Fruit fly (Drosophila melanogaster): ENCODE measurements around the gene Ugt35A1.
A peak's percentile ranks its signal among the peaks of the same experiment; 100 is the strongest.

The Ugt35A1 gene

dm6 chr3R:11173169-11173506 is 674 bp upstream of the Ugt35A1 start:
- no peak for TF ChIP-seq Sp1 (GFP tag; optimal IDR thresholded peaks at IDR 0.05)
- TF ChIP-seq CrebA (GFP tag; optimal IDR thresholded peaks at IDR 0.05; ENCODE audit: borderline replicate concordance), result peak; percentile 58
- TF ChIP-seq Dfd (GFP tag; optimal IDR thresholded peaks at IDR 0.05), result no peak
- TF ChIP-seq woc (GFP tag; optimal IDR thresholded peaks at IDR 0.05), result no peak
- TF ChIP-seq h (GFP tag; optimal IDR thresholded peaks at IDR 0.05), result no peak
- no peak for TF ChIP-seq psq (GFP tag; optimal IDR thresholded peaks at IDR 0.05)
- TF ChIP-seq CG9705 (GFP tag; optimal IDR thresholded peaks at IDR 0.05), result no peak

DNA sequence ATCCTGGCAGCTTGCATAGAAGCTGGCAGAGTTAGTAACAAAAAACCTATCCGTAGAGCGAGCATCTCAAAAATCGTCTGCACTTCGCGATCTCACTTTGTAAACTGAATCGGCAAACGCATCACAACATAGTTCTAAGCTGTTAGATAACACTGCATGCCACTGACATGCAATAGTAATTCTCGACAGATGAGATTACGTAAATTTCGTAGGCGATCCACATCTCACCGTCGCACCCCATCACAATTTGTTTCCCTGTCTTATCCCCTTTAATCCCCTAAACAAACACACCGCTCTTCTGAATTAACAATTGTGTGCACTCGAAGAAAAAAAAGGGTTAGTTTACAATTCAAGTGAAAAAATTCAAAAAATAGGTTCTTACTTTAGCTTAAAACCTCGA is 2.3 kb downstream of the Ugt35A1 start, which contains the start of gene Ugt35B1:
TSS of gene Ugt35B1 (minus strand) at position 101 of the 400 bp plus-strand sequence.
- no peak for TF ChIP-seq ey (GFP tag; optimal IDR thresholded peaks at IDR 0.05)
- no peak for TF ChIP-seq Hnf4 (GFP tag; optimal IDR thresholded peaks at IDR 0.05)
- no peak for TF ChIP-seq N (GFP tag; optimal IDR thresholded peaks at IDR 0.05)
- no peak for TF ChIP-seq Sp1 (GFP tag; optimal IDR thresholded peaks at IDR 0.05)

DNA sequence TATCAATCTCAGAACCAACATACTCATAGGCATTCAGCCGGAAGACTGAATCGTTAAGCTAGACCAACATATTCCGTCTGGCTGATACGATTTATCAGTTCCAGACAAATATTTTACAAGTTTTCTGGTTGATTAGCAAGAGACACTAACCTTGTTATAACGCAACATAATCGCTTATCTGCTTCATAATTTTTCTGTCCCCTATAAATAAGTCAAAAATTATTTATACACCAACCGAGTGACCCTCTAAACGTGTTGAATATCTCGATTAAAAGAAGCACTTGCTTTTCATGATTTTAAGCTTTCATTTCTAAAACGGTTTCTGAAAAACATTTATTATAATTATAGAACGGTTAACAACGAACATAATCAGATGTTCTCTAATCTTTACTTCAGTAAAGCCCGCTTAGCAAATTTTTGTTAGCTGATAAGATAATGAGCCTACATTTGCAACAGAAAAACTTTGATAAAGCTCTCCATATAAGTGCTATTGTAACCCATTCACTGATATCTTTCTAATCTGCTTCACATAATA is 4.5 kb downstream of the Ugt35A1 start, which contains the start of gene Ugt35E2:
TSS of gene Ugt35E2 (minus strand) at position 51 of the 535 bp plus-strand sequence.
- TF ChIP-seq OdsH (GFP tag; optimal IDR thresholded peaks at IDR 0.05) (no peak), rgr (GFP tag; optimal IDR thresholded peaks at IDR 0.05) (no peak), psq (GFP tag; optimal IDR thresholded peaks at IDR 0.05) (no peak), Dfd (GFP tag; optimal IDR thresholded peaks at IDR 0.05) (no peak), Vsx2 (GFP tag; optimal IDR thresholded peaks at IDR 0.05; ENCODE audit: partially characterized antibody) (no peak), lola (GFP tag; optimal IDR thresholded peaks at IDR 0.05) (no peak), woc (GFP tag; optimal IDR thresholded peaks at IDR 0.05) (no peak), dsf (GFP tag; optimal IDR thresholded peaks at IDR 0.05; ENCODE audit: borderline replicate concordance) (no peak), Abd-B (GFP tag; optimal IDR thresholded peaks at IDR 0.05) (no peak), GATAd (GFP tag; optimal IDR thresholded peaks at IDR 0.05) (no peak), N (GFP tag; optimal IDR thresholded peaks at IDR 0.05) (no peak), usp (GFP tag; optimal IDR thresholded peaks at IDR 0.05) (no peak), Hnf4 (GFP tag; optimal IDR thresholded peaks at IDR 0.05) (no peak), Dif (GFP tag; optimal IDR thresholded peaks at IDR 0.05; ENCODE audit: partially characterized antibody) (no peak), h (GFP tag; optimal IDR thresholded peaks at IDR 0.05) (no peak), pan (optimal IDR thresholded peaks at IDR 0.05) (no peak)

dm6 chr3R:11165974-11166373 is 6.5 kb downstream of the Ugt35A1 start, which contains the start of gene Ugt35E1:
TSS of gene Ugt35E1 (minus strand) at chr3R:11166074.
- no peak for TF ChIP-seq Sp1 (GFP tag; optimal IDR thresholded peaks at IDR 0.05)
- TF ChIP-seq Dfd (GFP tag; optimal IDR thresholded peaks at IDR 0.05), result no peak
- no peak for TF ChIP-seq foxo (GFP tag; optimal IDR thresholded peaks at IDR 0.05)
- no peak for TF ChIP-seq Hr78 (GFP tag; optimal IDR thresholded peaks at IDR 0.05)
- no peak for TF ChIP-seq fru (GFP tag; optimal IDR thresholded peaks at IDR 0.05)
- TF ChIP-seq br (GFP tag; optimal IDR thresholded peaks at IDR 0.05), result no peak
- no peak for TF ChIP-seq woc (GFP tag; optimal IDR thresholded peaks at IDR 0.05)
- no peak for TF ChIP-seq rgr (GFP tag; optimal IDR thresholded peaks at IDR 0.05)
- no peak for TF ChIP-seq lola (GFP tag; optimal IDR thresholded peaks at IDR 0.05)
- no peak for TF ChIP-seq N (GFP tag; optimal IDR thresholded peaks at IDR 0.05)

dm6 chr3R:11160907-11161306 is 11.6 kb downstream of the Ugt35A1 start, which contains the start of gene CG4757:
TSS of gene CG4757 (plus strand) at chr3R:11161207.
- TF ChIP-seq GATAd (GFP tag; optimal IDR thresholded peaks at IDR 0.05) (no peak), foxo (GFP tag; optimal IDR thresholded peaks at IDR 0.05) (no peak), Jra (GFP tag; optimal IDR thresholded peaks at IDR 0.05) (no peak), Rel (GFP tag; optimal IDR thresholded peaks at IDR 0.05) (no peak), Rel (tag; optimal IDR thresholded peaks at IDR 0.05) (no peak), h (GFP tag; optimal IDR thresholded peaks at IDR 0.05) (no peak), sage (GFP tag; optimal IDR thresholded peaks at IDR 0.05) (no peak), dsf (GFP tag; optimal IDR thresholded peaks at IDR 0.05; ENCODE audit: borderline replicate concordance) (no peak), N (GFP tag; optimal IDR thresholded peaks at IDR 0.05) (no peak), CG32264 (GFP tag; optimal IDR thresholded peaks at IDR 0.05) (no peak), usp (GFP tag; optimal IDR thresholded peaks at IDR 0.05) (no peak), psq (GFP tag; optimal IDR thresholded peaks at IDR 0.05) (no peak), brk (GFP tag; optimal IDR thresholded peaks at IDR 0.05) (no peak), Hr78 (GFP tag; optimal IDR thresholded peaks at IDR 0.05) (no peak)

DNA sequence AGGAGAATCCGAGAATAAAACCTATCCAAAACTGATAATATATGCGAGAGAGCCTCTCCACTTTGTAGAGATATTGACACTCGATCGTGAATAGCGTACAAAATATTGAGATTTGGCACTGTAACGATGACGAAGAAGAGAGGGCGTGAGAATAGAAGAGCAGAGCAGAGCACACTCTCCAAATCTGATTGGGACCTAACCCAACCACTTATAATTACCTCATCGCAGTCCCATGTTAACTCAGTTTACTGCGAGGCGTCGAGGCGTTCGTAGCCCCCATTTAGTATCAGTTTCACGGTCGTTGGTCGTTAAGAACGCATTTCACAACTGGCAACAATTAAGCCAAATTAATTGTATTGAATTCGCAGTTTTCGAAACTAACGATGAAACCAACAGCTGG is 15.6 kb downstream of the Ugt35A1 start, which contains the start of gene Ugt302C1:
TSS of gene Ugt302C1 (plus strand) at position 241 of the 400 bp plus-strand sequence.
- TF ChIP-seq sv (GFP tag; optimal IDR thresholded peaks at IDR 0.05) (no peak), Dif (GFP tag; optimal IDR thresholded peaks at IDR 0.05; ENCODE audit: partially characterized antibody) (peak; percentile 94), jim (GFP tag; optimal IDR thresholded peaks at IDR 0.05) (peak; percentile 2), HLH106 (tag; optimal IDR thresholded peaks at IDR 0.05) (no peak), foxo (GFP tag; optimal IDR thresholded peaks at IDR 0.05) (peak in 1 of 2 experiments; percentile 16), brk (GFP tag; optimal IDR thresholded peaks at IDR 0.05) (peak; percentile 14), Myc (optimal IDR thresholded peaks at IDR 0.05) (no peak), pan (optimal IDR thresholded peaks at IDR 0.05) (no peak), Jra (GFP tag; optimal IDR thresholded peaks at IDR 0.05) (peak; percentile 68), CG9705 (GFP tag; optimal IDR thresholded peaks at IDR 0.05) (no peak), Abd-B (GFP tag; optimal IDR thresholded peaks at IDR 0.05) (no peak), dmrt93B (GFP tag; optimal IDR thresholded peaks at IDR 0.05) (no peak), woc (GFP tag; optimal IDR thresholded peaks at IDR 0.05) (no peak), dl (GFP tag; optimal IDR thresholded peaks at IDR 0.05; ENCODE audit: insufficient read depth in 1 of 2, partially characterized antibody in 2 of 2) (peak; percentile 89 to 93), sage (GFP tag; optimal IDR thresholded peaks at IDR 0.05) (no peak), GATAd (GFP tag; optimal IDR thresholded peaks at IDR 0.05) (no peak), N (GFP tag; optimal IDR thresholded peaks at IDR 0.05) (no peak), CrebA (GFP tag; optimal IDR thresholded peaks at IDR 0.05; ENCODE audit: borderline replicate concordance) (peak; percentile 1), lola (GFP tag; optimal IDR thresholded peaks at IDR 0.05) (no peak), rgr (GFP tag; optimal IDR thresholded peaks at IDR 0.05) (peak; percentile 35), CG32264 (GFP tag; optimal IDR thresholded peaks at IDR 0.05) (no peak), Sp1 (GFP tag; optimal IDR thresholded peaks at IDR 0.05) (no peak), Hnf4 (GFP tag; optimal IDR thresholded peaks at IDR 0.05) (peak; percentile 25)
